Worm (Caenorhabditis elegans): ENCODE data around the gene try-14.

Gene try-14

ce11 chrX:7485748-7486147 is 9.6 kb downstream of the try-14 start, which contains the start of gene gly-12 (continued):
- TF ChIP-seq mef-2 (tag; optimal IDR thresholded peaks at IDR 0.05), result no peak
- peak; percentile 21 for TF ChIP-seq skn-1 (tag; optimal IDR thresholded peaks at IDR 0.05)
- TF ChIP-seq hlh-4 (tag; optimal IDR thresholded peaks at IDR 0.05), result no peak
- peak in 1 of 2 experiments; percentile 7 for TF ChIP-seq mdl-1 (tag; optimal IDR thresholded peaks at IDR 0.05)
- peak; percentile 69 for TF ChIP-seq rnt-1 (tag; optimal IDR thresholded peaks at IDR 0.05)
- TF ChIP-seq C04F5.9 (tag; optimal IDR thresholded peaks at IDR 0.05), result no peak
- TF ChIP-seq nhr-71 (tag; optimal IDR thresholded peaks at IDR 0.05), result peak; percentile 42
- peak; percentile 25 for TF ChIP-seq unc-130 (tag; optimal IDR thresholded peaks at IDR 0.05)
- TF ChIP-seq ceh-90 (tag; optimal IDR thresholded peaks at IDR 0.05), result no peak
- no peak for TF ChIP-seq nhr-12 (tag; optimal IDR thresholded peaks at IDR 0.05)
- TF ChIP-seq hlh-17 (GFP tag; optimal IDR thresholded peaks at IDR 0.05; ENCODE audit: borderline replicate concordance), result no peak
- no peak for TF ChIP-seq unc-30 (tag; optimal IDR thresholded peaks at IDR 0.05)
- TF ChIP-seq aly-2 (tag; optimal IDR thresholded peaks at IDR 0.05), result no peak
- TF ChIP-seq irx-1 (tag; optimal IDR thresholded peaks at IDR 0.05), result no peak
- peak; percentile 50 for TF ChIP-seq nhr-20 (tag; optimal IDR thresholded peaks at IDR 0.05)
- no peak for TF ChIP-seq nhr-28 (tag; optimal IDR thresholded peaks at IDR 0.05)
- TF ChIP-seq ceh-88 (GFP tag; IDR thresholded peaks at IDR 0.05), result no peak
- TF ChIP-seq nhr-84 (tag; optimal IDR thresholded peaks at IDR 0.05), result no peak
- no peak for TF ChIP-seq tbx-2 (tag; optimal IDR thresholded peaks at IDR 0.05)
- no peak for TF ChIP-seq jun-1 (tag; optimal IDR thresholded peaks at IDR 0.05)
- no peak for TF ChIP-seq sptf-1 (tag; optimal IDR thresholded peaks at IDR 0.05)
- peak; percentile 58 for TF ChIP-seq mep-1 (tag; optimal IDR thresholded peaks at IDR 0.05)
- no peak for TF ChIP-seq sox-4 (tag; optimal IDR thresholded peaks at IDR 0.05)
- TF ChIP-seq nhr-237 (tag; optimal IDR thresholded peaks at IDR 0.05), result no peak
- TF ChIP-seq pax-3 (tag; optimal IDR thresholded peaks at IDR 0.05), result no peak
- peak in 1 of 2 experiments; percentile 18 for TF ChIP-seq lsy-2 (tag; optimal IDR thresholded peaks at IDR 0.05)
- peak; percentile 53 for TF ChIP-seq snu-23 (GFP tag; optimal IDR thresholded peaks at IDR 0.05)
- TF ChIP-seq swsn-7 (tag; optimal IDR thresholded peaks at IDR 0.05), result no peak
- TF ChIP-seq fkh-8 (tag; optimal IDR thresholded peaks at IDR 0.05), result no peak
- TF ChIP-seq lin-14 (GFP tag; optimal IDR thresholded peaks at IDR 0.05), result peak; percentile 84
- TF ChIP-seq C34B4.2 (tag; optimal IDR thresholded peaks at IDR 0.05), result no peak
- no peak for TF ChIP-seq ets-5 (GFP tag; IDR thresholded peaks at IDR 0.05)
- TF ChIP-seq ceh-63 (GFP tag; optimal IDR thresholded peaks at IDR 0.05), result no peak
- TF ChIP-seq snpc-4 (tag; optimal IDR thresholded peaks at IDR 0.05), result no peak
- no peak for TF ChIP-seq lin-15B (tag; optimal IDR thresholded peaks at IDR 0.05)
- no peak for TF ChIP-seq unc-98 (GFP tag; IDR thresholded peaks at IDR 0.05)
- TF ChIP-seq pqm-1 (tag; optimal IDR thresholded peaks at IDR 0.05), result no peak
- no peak for TF ChIP-seq lin-39 (tag; optimal IDR thresholded peaks at IDR 0.05)
- no peak for TF ChIP-seq nhr-76 (tag; optimal IDR thresholded peaks at IDR 0.05)
- no peak for TF ChIP-seq grh-1 (GFP tag; IDR thresholded peaks at IDR 0.05)
- TF ChIP-seq ztf-4 (tag; optimal IDR thresholded peaks at IDR 0.05), result no peak
- TF ChIP-seq pag-3 (tag; optimal IDR thresholded peaks at IDR 0.05; ENCODE audit: borderline replicate concordance, insufficient read depth), result no peak

ce11 chrX:7480756-7481155 is 14.6 kb downstream of the try-14 start, which contains the start of gene F48E3.9:
F48E3.9 (plus strand) TSS chrX:7481056.
- no peak for TF ChIP-seq nhr-11 (tag; optimal IDR thresholded peaks at IDR 0.05)
- no peak for TF ChIP-seq lir-3 (tag; optimal IDR thresholded peaks at IDR 0.05; ENCODE audit: poor library complexity)
- TF ChIP-seq vab-15 (tag; optimal IDR thresholded peaks at IDR 0.05), result no peak
- TF ChIP-seq hpl-2 (GFP tag; optimal IDR thresholded peaks at IDR 0.05), result no peak
- no peak for TF ChIP-seq swsn-7 (tag; optimal IDR thresholded peaks at IDR 0.05)
- no peak for TF ChIP-seq ceh-63 (GFP tag; optimal IDR thresholded peaks at IDR 0.05)
- TF ChIP-seq unc-62 (GFP tag; optimal IDR thresholded peaks at IDR 0.05), result no peak
